Worm (Caenorhabditis elegans) whole organism, mixed stage, embryonic: ENCODE data around the gene exp-1.

Source experiments
- M03D4.4 ChIP-seq: sonication (generic microtip); optimal IDR thresholded peaks from 2 replicates; lab custom pipeline; 2017; ENCODE audit warnings: mild to moderate bottlenecking, missing genetic modification characterization, missing compliant biosample characterization
- bed-3 ChIP-seq: fragments of 200-800 bp; sonication (Bioruptor generic); optimal IDR thresholded peaks from 3 replicates; lab custom pipeline; 2018; ENCODE audit warnings: mild to moderate bottlenecking, missing genetic modification characterization, moderate library complexity, missing compliant biosample characterization
- blmp-1 ChIP-seq: fragments of 150-350 bp; optimal IDR thresholded peaks from 2 replicates; lab custom pipeline; 2014; ENCODE audit warnings: missing biosample characterization, missing genetic modification characterization
- ceh-39 ChIP-seq: fragments of 150-350 bp; optimal IDR thresholded peaks from 2 replicates; lab custom pipeline; 2014; ENCODE audit warnings: missing biosample characterization, missing genetic modification characterization
- ceh-43 ChIP-seq: fragments of 200-800 bp; sonication (Bioruptor generic); optimal IDR thresholded peaks from 2 replicates; lab custom pipeline; 2018; ENCODE audit warnings: mild to moderate bottlenecking, missing genetic modification characterization, moderate library complexity, missing compliant biosample characterization
- ceh-83 ChIP-seq: fragments of 200-800 bp; sonication (Bioruptor generic); optimal IDR thresholded peaks from 2 replicates; lab custom pipeline; 2018; ENCODE audit warnings: mild to moderate bottlenecking, missing genetic modification characterization, missing compliant biosample characterization
- ces-1 ChIP-seq: fragments of 150-350 bp; optimal IDR thresholded peaks from 2 replicates; lab custom pipeline; 2014; ENCODE audit warnings: missing biosample characterization, missing genetic modification reagents, missing genetic modification characterization
- cnd-1 ChIP-seq: fragments of 200-800 bp; sonication (Bioruptor generic); optimal IDR thresholded peaks from 2 replicates; lab custom pipeline; 2018; ENCODE audit warnings: mild to moderate bottlenecking, missing genetic modification characterization, missing compliant biosample characterization
- drap-1 ChIP-seq: fragments of 200-800 bp; sonication (Bioruptor generic); optimal IDR thresholded peaks from 3 replicates; lab custom pipeline; 2018; ENCODE audit warnings: mild to moderate bottlenecking, missing genetic modification characterization, missing compliant biosample characterization
- elt-1 ChIP-seq: sonication (generic microtip); optimal IDR thresholded peaks from 2 replicates; lab custom pipeline; 2017; ENCODE audit warnings: missing genetic modification characterization, mild to moderate bottlenecking, missing compliant biosample characterization, antibody characterized with exemption, moderate library complexity, borderline replicate concordance; ENCODE audit not compliant: insufficient read depth
- elt-3 ChIP-seq: fragments of 150-350 bp; optimal IDR thresholded peaks from 2 replicates; lab custom pipeline; 2014; ENCODE audit warnings: missing biosample characterization, missing genetic modification characterization
- flh-1 ChIP-seq: fragments of 200-800 bp; sonication (Bioruptor generic); optimal IDR thresholded peaks from 2 replicates; lab custom pipeline; 2018; ENCODE audit warnings: mild to moderate bottlenecking, missing genetic modification characterization, moderate library complexity, missing compliant biosample characterization
- ham-2 ChIP-seq: fragments of 200-800 bp; sonication (Bioruptor generic); optimal IDR thresholded peaks from 2 replicates; lab custom pipeline; 2018; ENCODE audit warnings: mild to moderate bottlenecking, missing genetic modification characterization, missing compliant biosample characterization
- hlh-1 ChIP-seq: fragments of 150-350 bp; optimal IDR thresholded peaks from 2 replicates; lab custom pipeline; 2014; ENCODE audit warnings: missing biosample characterization, missing genetic modification reagents, missing genetic modification characterization
- lin-13 ChIP-seq: fragments of 150-350 bp; optimal IDR thresholded peaks from 2 replicates; lab custom pipeline; 2014; ENCODE audit warnings: missing biosample characterization, missing genetic modification characterization
- lin-32 ChIP-seq: fragments of 200-800 bp; sonication (Bioruptor generic); optimal IDR thresholded peaks from 2 replicates; lab custom pipeline; 2018; ENCODE audit warnings: mild to moderate bottlenecking, missing genetic modification characterization, missing compliant biosample characterization
- lsy-2 ChIP-seq: fragments of 150-350 bp; optimal IDR thresholded peaks from 2 replicates; lab custom pipeline; 2014; ENCODE audit warnings: missing biosample characterization, missing genetic modification characterization
- mab-5 ChIP-seq: fragments of 150-350 bp; optimal IDR thresholded peaks from 2 replicates; lab custom pipeline; 2014; ENCODE audit warnings: missing biosample characterization, missing genetic modification characterization
- mep-1 ChIP-seq: fragments of 150-350 bp; optimal IDR thresholded peaks from 2 replicates; lab custom pipeline; 2017; ENCODE audit warnings: missing biosample characterization, missing genetic modification reagents, missing genetic modification characterization, inconsistent platforms
- mls-2 ChIP-seq: sonication (generic microtip); optimal IDR thresholded peaks from 2 replicates; lab custom pipeline; 2016; ENCODE audit warnings: mild to moderate bottlenecking, missing genetic modification characterization, moderate library complexity, missing compliant biosample characterization
- nhr-12 ChIP-seq: fragments of 150-350 bp; optimal IDR thresholded peaks from 2 replicates; lab custom pipeline; 2014; ENCODE audit warnings: missing biosample characterization, missing genetic modification characterization
- nhr-2 ChIP-seq: fragments of 150-350 bp; optimal IDR thresholded peaks from 2 replicates; lab custom pipeline; 2014; ENCODE audit warnings: missing biosample characterization, missing genetic modification characterization
- nhr-237 ChIP-seq: fragments of 150-350 bp; optimal IDR thresholded peaks from 2 replicates; lab custom pipeline; 2014; ENCODE audit warnings: missing biosample characterization, missing genetic modification characterization
- nhr-28 ChIP-seq: fragments of 150-350 bp; optimal IDR thresholded peaks from 2 replicates; lab custom pipeline; 2014; ENCODE audit warnings: missing biosample characterization, missing genetic modification characterization
- nhr-76 ChIP-seq: sonication (generic microtip); optimal IDR thresholded peaks from 2 replicates; lab custom pipeline; 2017; ENCODE audit warnings: missing biosample characterization, missing genetic modification characterization
- sem-2 ChIP-seq: fragments of 200-800 bp; sonication (Bioruptor generic); optimal IDR thresholded peaks from 2 replicates; lab custom pipeline; 2018; ENCODE audit warnings: mild to moderate bottlenecking, missing genetic modification characterization, missing compliant biosample characterization
- snpc-4 ChIP-seq: fragments of 150-350 bp; optimal IDR thresholded peaks from 2 replicates; lab custom pipeline; 2014; ENCODE audit warnings: missing biosample characterization, missing genetic modification characterization
- sptf-1 ChIP-seq: sonication (generic microtip); optimal IDR thresholded peaks from 2 replicates; lab custom pipeline; 2017; ENCODE audit warnings: mild to moderate bottlenecking, missing genetic modification characterization, moderate library complexity, missing compliant biosample characterization
- unc-120 ChIP-seq: sonication (generic microtip); optimal IDR thresholded peaks from 2 replicates; lab custom pipeline; 2017; ENCODE audit warnings: missing genetic modification characterization, missing compliant biosample characterization; ENCODE audit not compliant: poor library complexity, severe bottlenecking
- unc-39 ChIP-seq: fragments of 150-350 bp; optimal IDR thresholded peaks from 2 replicates; lab custom pipeline; 2014; ENCODE audit warnings: missing biosample characterization, missing genetic modification characterization
- unc-62 ChIP-seq: fragments of 150-350 bp; optimal IDR thresholded peaks from 2 replicates; lab custom pipeline; 2014; ENCODE audit warnings: missing biosample characterization, missing genetic modification reagents, missing genetic modification characterization
- zip-8 ChIP-seq: fragments of 150-350 bp; optimal IDR thresholded peaks from 2 replicates; lab custom pipeline; 2014; ENCODE audit warnings: missing biosample characterization, missing genetic modification characterization
- ztf-11 ChIP-seq: fragments of 150-350 bp; optimal IDR thresholded peaks from 2 replicates; lab custom pipeline; 2014; ENCODE audit warnings: missing biosample characterization, missing genetic modification characterization

exp-1 gene

DNA sequence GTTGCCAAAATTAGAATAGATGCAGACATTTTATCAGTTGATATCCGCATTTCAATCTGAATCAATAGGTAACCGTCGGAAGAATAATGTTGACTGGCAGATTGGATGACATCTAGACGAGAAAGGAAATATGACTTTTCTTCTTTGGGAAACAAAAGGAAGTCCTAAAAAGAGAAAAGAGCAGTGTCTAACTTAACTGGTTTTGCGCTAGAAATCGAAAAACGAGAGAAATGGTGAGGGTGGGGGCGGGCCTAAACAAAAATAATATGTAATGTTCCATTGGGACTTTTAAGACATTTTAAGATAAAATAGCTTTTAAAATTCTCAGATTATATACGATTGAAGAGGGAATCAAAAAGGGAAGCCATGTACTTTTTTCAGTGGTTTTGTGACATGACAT is at the start of gene exp-1:
Gene exp-1 (minus strand): TSS at position 101 of the 400 bp plus-strand sequence.
- TF ChIP-seq hlh-1 (no peak), ceh-43 (no peak), nhr-28 (tag; lab: Kevin White, UChicago) (no peak), nhr-237 (no peak), nhr-76 (tag; lab: Kevin White, UChicago) (no peak), snpc-4 (tag; lab: Kevin White, UChicago) (no peak)

DNA sequence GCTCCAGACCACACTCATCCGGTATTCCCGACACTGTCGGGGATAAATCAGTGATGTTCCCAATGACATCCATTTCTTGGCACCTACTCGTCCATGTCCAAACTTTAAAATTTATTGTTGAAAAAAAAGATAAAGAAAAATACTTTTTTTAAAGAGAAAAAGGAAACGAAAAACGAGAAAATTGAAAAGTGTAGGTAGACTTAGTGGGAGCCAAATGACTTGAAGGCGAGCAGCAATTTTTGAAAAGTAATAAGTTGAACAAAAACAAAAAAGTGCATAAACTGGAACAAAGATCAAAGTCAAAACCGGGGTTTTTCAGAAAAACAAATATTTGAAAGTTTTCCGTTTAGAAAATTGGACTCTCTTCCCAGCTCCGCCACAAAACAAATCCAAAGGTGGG is 47.2 kb upstream of the exp-1 start, which contains the start of gene daf-37:
Gene daf-37 (minus strand): TSS at position 101 of the 400 bp plus-strand sequence.
- TF ChIP-seq blmp-1: no peak
- TF ChIP-seq unc-39: no peak
- no peak for TF ChIP-seq nhr-2 (tag; lab: Kevin White, UChicago)
- TF ChIP-seq unc-62 (GFP tag; lab: Kevin White, UChicago): no peak
- TF ChIP-seq lin-13: no peak
- no peak for TF ChIP-seq M03D4.4 (tag; lab: Kevin White, UChicago)
- TF ChIP-seq zip-8 (tag; lab: Kevin White, UChicago): no peak
- TF ChIP-seq sptf-1 (tag; lab: Kevin White, UChicago): no peak
- TF ChIP-seq mab-5: no peak
- no peak for TF ChIP-seq nhr-237

DNA sequence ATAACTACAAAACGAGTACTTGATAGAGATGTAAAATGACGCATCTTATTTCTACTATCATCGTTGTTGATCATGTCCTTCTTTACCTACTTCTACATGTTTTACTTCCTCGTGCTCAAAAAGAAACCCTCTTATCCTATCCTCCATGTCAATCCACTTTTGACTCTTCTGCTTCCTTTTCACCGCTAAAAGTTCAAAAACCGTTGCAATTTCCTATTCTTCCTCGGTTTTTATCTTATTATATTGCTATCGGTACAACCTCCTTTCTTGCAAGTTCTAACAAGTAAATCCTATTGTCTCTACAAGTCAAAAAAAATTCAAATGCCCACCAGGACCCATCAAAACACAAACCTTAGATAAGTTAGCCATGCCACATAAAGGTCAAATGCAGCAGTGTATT is 46.4 kb upstream of the exp-1 start:
- TF ChIP-seq ceh-39 (tag; lab: Kevin White, UChicago): no peak
- no peak for TF ChIP-seq ztf-11 (tag; lab: Kevin White, UChicago)
- TF ChIP-seq mls-2 (tag; lab: Kevin White, UChicago): no peak
- TF ChIP-seq zip-8 (tag; lab: Kevin White, UChicago): no peak
- no peak for TF ChIP-seq hlh-1
- TF ChIP-seq snpc-4 (tag; lab: Kevin White, UChicago): no peak
- no peak for TF ChIP-seq ceh-83 (GFP tag; lab: Kevin White, UChicago)
- no peak for TF ChIP-seq elt-1 (tag; lab: Kevin White, UChicago)
- no peak for TF ChIP-seq lin-32 (GFP tag; lab: Kevin White, UChicago)
- TF ChIP-seq sptf-1 (tag; lab: Kevin White, UChicago): no peak

DNA sequence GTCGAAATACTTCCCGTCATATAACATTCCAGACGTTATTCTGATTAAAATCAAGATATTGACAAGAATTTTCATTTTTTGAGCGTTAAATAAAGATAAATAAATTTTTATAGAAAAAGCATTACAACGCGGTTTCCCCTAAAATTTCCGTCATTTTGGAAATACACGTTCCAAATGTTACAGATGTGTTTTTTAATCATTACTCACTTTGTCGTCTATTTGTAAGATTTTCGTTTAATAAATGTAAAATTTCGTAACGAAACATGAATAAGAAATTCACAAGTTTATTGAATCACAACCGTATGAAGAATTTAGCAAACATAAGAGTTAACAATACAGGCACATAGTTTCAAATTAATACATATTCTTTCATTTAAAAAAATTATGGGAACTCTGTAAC is 42.0 kb upstream of the exp-1 start, which contains the start of gene C30B5.17:
Gene C30B5.17 (minus strand): TSS at position 101 of the 400 bp plus-strand sequence.
- TF ChIP-seq mls-2 (tag; lab: Kevin White, UChicago) (no peak), mep-1 (tag; lab: Kevin White, UChicago) (no peak), ceh-83 (GFP tag; lab: Kevin White, UChicago) (no peak), hlh-1 (no peak), mab-5 (no peak), blmp-1 (no peak), flh-1 (GFP tag; lab: Kevin White, UChicago) (no peak), unc-120 (no peak), lsy-2 (tag; lab: Kevin White, UChicago) (no peak), cnd-1 (tag; lab: Kevin White, UChicago) (no peak), nhr-28 (tag; lab: Kevin White, UChicago) (no peak), nhr-237 (no peak), nhr-76 (tag; lab: Kevin White, UChicago) (no peak), bed-3 (no peak), unc-62 (GFP tag; lab: Kevin White, UChicago) (no peak), lin-32 (GFP tag; lab: Kevin White, UChicago) (no peak), nhr-2 (tag; lab: Kevin White, UChicago) (no peak)
- TF ChIP-seq, all 35 proteins: peak for 0

DNA sequence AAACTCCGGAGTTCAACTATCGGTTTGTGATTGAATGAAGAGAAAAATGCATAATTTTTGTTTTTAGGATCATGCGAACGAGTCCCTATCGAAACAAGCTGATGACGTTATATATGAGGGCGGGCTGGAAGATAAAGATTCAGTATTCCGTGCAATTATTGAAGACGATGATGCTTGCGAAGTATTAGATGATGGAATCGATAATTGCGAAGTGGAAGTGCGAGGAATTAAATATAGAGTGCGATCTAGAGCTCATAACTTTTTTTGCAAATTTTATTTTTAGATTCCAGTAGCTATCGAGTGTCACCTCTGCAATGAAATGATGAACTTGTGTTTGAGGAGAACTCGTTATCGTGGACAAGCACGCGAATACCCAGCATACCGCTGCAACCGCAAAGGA is 38.1 kb upstream of the exp-1 start:
- TF ChIP-seq mls-2 (tag; lab: Kevin White, UChicago) (no peak), flh-1 (GFP tag; lab: Kevin White, UChicago) (no peak), ces-1 (no peak), cnd-1 (tag; lab: Kevin White, UChicago) (no peak), nhr-2 (tag; lab: Kevin White, UChicago) (no peak), ceh-43 (no peak), mep-1 (tag; lab: Kevin White, UChicago) (no peak), ztf-11 (tag; lab: Kevin White, UChicago) (no peak), lin-13 (no peak), snpc-4 (tag; lab: Kevin White, UChicago) (no peak), M03D4.4 (tag; lab: Kevin White, UChicago) (no peak), zip-8 (tag; lab: Kevin White, UChicago) (no peak), unc-62 (GFP tag; lab: Kevin White, UChicago) (no peak), elt-3 (no peak)

DNA sequence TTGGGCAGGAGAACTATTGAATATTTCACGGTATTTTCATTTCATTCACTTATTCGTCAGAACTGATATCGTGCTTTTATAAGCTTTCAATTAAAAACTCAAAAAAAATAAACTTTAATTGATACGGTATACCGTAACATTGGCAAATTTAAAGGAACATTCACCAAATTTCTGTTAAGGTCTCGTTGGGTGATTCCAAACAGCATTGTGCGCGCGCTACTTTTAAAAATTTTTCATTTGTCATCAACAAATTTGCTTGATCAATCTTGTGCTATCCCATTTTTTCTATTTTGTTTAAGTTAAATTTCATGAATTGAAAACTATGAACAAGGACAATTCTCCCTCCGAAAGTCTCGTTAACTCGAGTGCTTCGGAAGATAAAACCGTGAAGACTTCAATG is 37.6 kb upstream of the exp-1 start, which contains the start of gene szy-4:
Gene szy-4 (plus strand): TSS at position 229 of the 400 bp plus-strand sequence.
- TF ChIP-seq ham-2 (GFP tag; lab: Kevin White, UChicago) (no peak), nhr-12 (tag; lab: Kevin White, UChicago) (no peak), nhr-76 (tag; lab: Kevin White, UChicago) (no peak), unc-120 (no peak), hlh-1 (no peak), ceh-39 (tag; lab: Kevin White, UChicago) (no peak), snpc-4 (tag; lab: Kevin White, UChicago) (no peak), nhr-28 (tag; lab: Kevin White, UChicago) (no peak), sem-2 (GFP tag; lab: Kevin White, UChicago) (no peak), drap-1 (GFP tag; lab: Kevin White, UChicago) (no peak), sptf-1 (tag; lab: Kevin White, UChicago) (no peak), bed-3 (no peak), ces-1 (no peak), lin-32 (GFP tag; lab: Kevin White, UChicago) (no peak), cnd-1 (tag; lab: Kevin White, UChicago) (no peak)
- TF ChIP-seq, all 35 proteins: peak for 0
